Worm (Caenorhabditis elegans) whole organism, midembryonic: ENCODE results near the gene fmo-5.
"Not testable (repeated sequence)": the region's sequence is repeated elsewhere in the genome, so short reads cannot be mapped to it uniquely, and the experiment has no call there.

Experiments used
- T22C8.4 ChIP-seq: fragments of 200-800 bp; sonication (Bioruptor generic); IDR thresholded peaks from 2 replicates; pipeline ENCODE4 v1.3.6; 2022; ENCODE audit warnings: missing genetic modification characterization, missing compliant biosample characterization
- cog-1 ChIP-seq: sonication (generic microtip); optimal IDR thresholded peaks from 2 replicates; lab custom pipeline; 2016; ENCODE audit warnings: missing genetic modification characterization, missing compliant biosample characterization
- flt-1 ChIP-seq: fragments of 200-800 bp; sonication (Bioruptor generic); IDR thresholded peaks from 2 replicates; pipeline ENCODE4 v1.3.6; 2022; ENCODE audit warnings: missing genetic modification characterization, missing compliant biosample characterization
- klf-2 ChIP-seq: fragments of 200-800 bp; sonication (Bioruptor generic); conservative IDR thresholded peaks from 2 replicates; pipeline ENCODE4 v1.3.6; 2022; ENCODE audit warnings: missing genetic modification reagents, missing genetic modification characterization, missing compliant biosample characterization
- med-1 ChIP-seq: sonication (generic microtip); optimal IDR thresholded peaks from 2 replicates; lab custom pipeline; 2017; ENCODE audit warnings: missing genetic modification characterization, mild to moderate bottlenecking, missing compliant biosample characterization, antibody characterized with exemption, missing genetic modification reagents; ENCODE audit not compliant: insufficient read depth
- ref-1 ChIP-seq: fragments of 200-800 bp; sonication (Bioruptor generic); conservative IDR thresholded peaks from 2 replicates; pipeline ENCODE4 v1.3.6; 2022; ENCODE audit warnings: missing genetic modification reagents, missing genetic modification characterization, missing compliant biosample characterization
- tab-1 ChIP-seq: fragments of 200-800 bp; sonication (Bioruptor generic); IDR thresholded peaks from 2 replicates; pipeline ENCODE4 v1.3.6; 2022; ENCODE audit warnings: missing genetic modification characterization, missing compliant biosample characterization
- ztf-23 ChIP-seq: fragments of 200-800 bp; sonication (Bioruptor generic); IDR thresholded peaks from 2 replicates; pipeline ENCODE4 v1.3.6; 2022; ENCODE audit warnings: missing genetic modification reagents, missing genetic modification characterization, missing compliant biosample characterization
- ztf-29 ChIP-seq: fragments of 200-800 bp; sonication (Bioruptor generic); IDR thresholded peaks from 2 replicates; pipeline ENCODE4 v1.3.6; 2022; ENCODE audit warnings: missing genetic modification reagents, missing genetic modification characterization, missing compliant biosample characterization

The fmo-5 gene

ce11 chrV:908681-909080 is 5.2 kb upstream of the fmo-5 start:
- no peak for TF ChIP-seq tab-1 (GFP tag; lab: Robert Waterston, UW)
- TF ChIP-seq ref-1 (GFP tag; lab: Robert Waterston, UW) = no peak
- TF ChIP-seq cog-1 (tag; lab: Kevin White, UChicago) = no peak
- TF ChIP-seq flt-1 = no peak
- no peak for TF ChIP-seq med-1 (GFP tag; lab: Kevin White, UChicago)
- TF ChIP-seq ztf-23 (GFP tag; lab: Robert Waterston, UW) = no peak
- TF ChIP-seq klf-2 = no peak
- TF ChIP-seq ztf-29 (GFP tag; lab: Robert Waterston, UW) = no peak

DNA sequence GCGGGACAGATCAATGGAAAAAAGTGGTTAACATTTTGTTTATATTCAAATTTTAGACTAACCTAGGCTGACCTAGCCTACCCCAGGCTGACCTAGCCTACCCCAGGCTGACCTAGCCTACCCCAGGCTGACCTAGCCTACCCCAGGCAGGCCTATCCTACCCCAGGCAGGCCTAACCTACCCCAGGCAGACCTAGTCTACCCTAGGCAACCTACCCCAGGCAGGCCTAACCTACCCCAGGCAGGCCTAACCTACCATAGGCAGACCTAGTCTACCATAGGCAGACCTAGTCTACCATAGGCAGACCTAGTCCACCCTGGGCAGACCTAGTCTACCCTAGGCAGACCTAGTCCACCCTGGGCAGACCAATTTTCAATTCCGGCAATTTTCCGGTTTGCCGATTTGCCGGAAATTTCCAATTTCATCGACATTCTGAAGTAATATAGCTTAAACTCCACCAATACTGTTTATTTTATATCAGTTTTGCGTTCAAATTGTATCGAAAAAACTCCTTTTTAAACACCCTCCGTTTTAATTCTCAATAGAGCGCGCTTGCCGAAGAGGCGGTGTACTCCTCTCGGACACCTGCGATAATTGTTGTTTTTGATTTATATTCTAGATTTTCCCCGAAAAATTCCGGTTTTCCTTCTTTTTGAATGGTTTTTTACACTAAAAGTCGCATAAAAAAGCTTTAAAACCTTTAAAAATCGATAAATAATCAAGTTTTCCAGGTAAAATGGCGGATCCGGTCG is 943 bp upstream of the fmo-5 start, which contains the start of gene trm-2A:
Gene trm-2A (plus strand): TSS at position 732 of the 752 bp plus-strand sequence.
- TF ChIP-seq ztf-23 (GFP tag; lab: Robert Waterston, UW) (0 out of 2 replicates have a peak, but pooled peaks have one; percentile 39), T22C8.4 (GFP tag; lab: Robert Waterston, UW) (no peak), ref-1 (GFP tag; lab: Robert Waterston, UW) (no peak), med-1 (GFP tag; lab: Kevin White, UChicago) (no peak)

DNA sequence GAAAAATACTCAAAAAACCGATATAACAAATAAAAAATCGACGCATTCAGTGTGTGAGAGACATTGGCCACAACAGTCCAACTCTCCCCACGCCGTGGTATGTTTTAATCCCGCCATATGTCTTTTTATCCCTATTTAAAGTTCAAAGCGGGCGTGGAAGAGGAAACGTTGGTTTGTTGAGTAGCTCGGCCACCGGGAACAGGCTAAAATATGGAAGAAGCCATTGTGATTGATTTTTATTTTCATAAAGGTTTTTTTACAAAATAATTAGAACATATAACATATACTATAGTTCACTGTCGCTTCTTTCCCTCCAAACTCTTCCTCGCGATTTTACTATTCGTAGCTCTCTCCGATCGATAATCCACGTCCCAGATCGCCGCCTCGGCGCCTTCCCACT is 4.4 kb downstream of the fmo-5 start, which contains the start of gene nas-32:
Gene nas-32 (minus strand): TSS at position 101 of the 400 bp plus-strand sequence.
- TF ChIP-seq T22C8.4 (GFP tag; lab: Robert Waterston, UW) (no peak), ref-1 (GFP tag; lab: Robert Waterston, UW) (no peak), cog-1 (tag; lab: Kevin White, UChicago) (no peak), flt-1 (no peak), med-1 (GFP tag; lab: Kevin White, UChicago) (no peak), ztf-29 (GFP tag; lab: Robert Waterston, UW) (no peak), ztf-23 (GFP tag; lab: Robert Waterston, UW) (no peak), klf-2 (no peak), tab-1 (GFP tag; lab: Robert Waterston, UW) (no peak)

- TF ChIP-seq ztf-23 (GFP tag; lab: Robert Waterston, UW) (no peak), tab-1 (GFP tag; lab: Robert Waterston, UW) (no peak), flt-1 (no peak), klf-2 (no peak), ref-1 (GFP tag; lab: Robert Waterston, UW) (no peak), ztf-29 (GFP tag; lab: Robert Waterston, UW) (no peak), med-1 (GFP tag; lab: Kevin White, UChicago) (no peak), cog-1 (tag; lab: Kevin White, UChicago) (no peak), T22C8.4 (GFP tag; lab: Robert Waterston, UW) (no peak)
Measured at ce11 chrV:893437-894018, 9.9 kb downstream of the fmo-5 start, which contains the start of the genes srlf-23 and srlf-20. Gene srlf-23, minus strand, starts transcription at chrV:893537. Gene srlf-20, plus strand, starts transcription at chrV:893968.

DNA sequence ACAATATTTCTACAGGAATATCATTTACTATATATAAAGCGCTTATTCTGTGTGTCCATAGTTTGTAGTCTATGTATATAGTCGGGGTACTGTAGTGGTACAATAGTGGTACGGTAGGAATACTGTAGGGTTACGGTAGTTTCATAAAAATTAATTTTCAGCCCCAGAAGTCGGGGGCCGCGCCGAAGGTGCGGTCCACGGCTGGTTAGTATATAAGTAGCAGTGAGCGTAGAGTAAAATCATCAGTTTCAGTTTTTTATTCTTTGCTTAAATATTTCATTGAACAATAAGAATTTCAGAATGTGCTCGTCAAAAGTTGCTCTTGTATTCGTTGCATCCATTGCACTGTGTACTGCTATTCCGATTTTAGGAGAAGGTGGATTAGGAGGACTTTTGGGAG is 12.6 kb downstream of the fmo-5 start, which contains the start of gene srlf-22:
Gene srlf-22 (plus strand): TSS at position 301 of the 400 bp plus-strand sequence.
- TF ChIP-seq tab-1 (GFP tag; lab: Robert Waterston, UW); ztf-23 (GFP tag; lab: Robert Waterston, UW); med-1 (GFP tag; lab: Kevin White, UChicago): not testable (repeated sequence)

- TF ChIP-seq ztf-29 (GFP tag; lab: Robert Waterston, UW) (no peak), T22C8.4 (GFP tag; lab: Robert Waterston, UW) (no peak), klf-2 (no peak), med-1 (GFP tag; lab: Kevin White, UChicago) (no peak), tab-1 (GFP tag; lab: Robert Waterston, UW) (no peak), ztf-23 (GFP tag; lab: Robert Waterston, UW) (no peak), ref-1 (GFP tag; lab: Robert Waterston, UW) (no peak), cog-1 (tag; lab: Kevin White, UChicago) (no peak), flt-1 (no peak)
Measured at ce11 chrV:890423-890822, 13.0 kb downstream of the fmo-5 start, which contains the start of gene srlf-21. Gene srlf-21, minus strand, starts transcription at chrV:890523.

ce11 chrV:889216-889615 is 14.2 kb downstream of the fmo-5 start, which contains the start of gene T02B11.6:
Gene T02B11.6, minus strand, starts transcription at chrV:889316.
- TF ChIP-seq ref-1 (GFP tag; lab: Robert Waterston, UW) = no peak
- TF ChIP-seq ztf-23 (GFP tag; lab: Robert Waterston, UW) = no peak
- TF ChIP-seq flt-1 = no peak
- no peak for TF ChIP-seq tab-1 (GFP tag; lab: Robert Waterston, UW)
- no peak for TF ChIP-seq cog-1 (tag; lab: Kevin White, UChicago)
- no peak for TF ChIP-seq ztf-29 (GFP tag; lab: Robert Waterston, UW)

DNA sequence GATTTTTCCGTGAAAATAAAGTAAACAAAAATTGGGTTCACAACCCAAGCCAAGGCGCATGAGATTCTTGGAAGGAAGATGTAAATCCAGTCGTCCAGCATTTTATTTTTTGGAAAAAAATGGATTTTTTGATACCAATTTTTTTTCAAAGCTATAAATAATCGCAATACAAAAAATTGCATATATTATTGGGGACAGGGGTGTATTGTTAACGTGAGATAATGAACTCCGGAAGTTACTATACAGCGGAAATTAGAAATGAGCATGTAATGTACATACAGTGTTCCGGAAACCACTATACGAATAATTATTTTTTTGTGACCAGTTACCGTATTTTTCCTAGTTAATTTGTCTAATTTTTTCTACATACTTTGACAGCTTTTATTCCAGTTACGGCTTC is 19.1 kb downstream of the fmo-5 start, which contains the start of gene srj-38:
Gene srj-38 (minus strand): TSS at position 101 of the 400 bp plus-strand sequence.
- no peak for TF ChIP-seq klf-2

ce11 chrV:879171-879570 is 24.3 kb downstream of the fmo-5 start, which contains the start of gene srg-53:
Gene srg-53, plus strand, starts transcription at chrV:879471.
- TF ChIP-seq med-1 (GFP tag; lab: Kevin White, UChicago) = no peak
- no peak for TF ChIP-seq ref-1 (GFP tag; lab: Robert Waterston, UW)
- TF ChIP-seq klf-2 = no peak
- no peak for TF ChIP-seq cog-1 (tag; lab: Kevin White, UChicago)
- TF ChIP-seq flt-1 = no peak
- TF ChIP-seq ztf-23 (GFP tag; lab: Robert Waterston, UW) = no peak
- TF ChIP-seq ztf-29 (GFP tag; lab: Robert Waterston, UW) = no peak
- TF ChIP-seq T22C8.4 (GFP tag; lab: Robert Waterston, UW) = no peak
- TF ChIP-seq tab-1 (GFP tag; lab: Robert Waterston, UW) = no peak
